Fruit fly (Drosophila melanogaster): ENCODE results near the gene TfIIA-S-2.

TfIIA-S-2 gene

dm6 chrX:966818-967217 is 44.6 kb downstream of the TfIIA-S-2 start (continued):
- peak; percentile 25 for TF ChIP-seq CG12391 (tag; optimal IDR thresholded peaks at IDR 0.05)
- no peak for TF ChIP-seq CG1792 (GFP tag; optimal IDR thresholded peaks at IDR 0.05)
- no peak for TF ChIP-seq br (optimal IDR thresholded peaks at IDR 0.05)
- TF ChIP-seq z (GFP tag; IDR thresholded peaks at IDR 0.05): no peak
- TF ChIP-seq Bdp1 (GFP tag; optimal IDR thresholded peaks at IDR 0.05): no peak
- TF ChIP-seq BEAF-32 (GFP tag; optimal IDR thresholded peaks at IDR 0.05): no peak
- peak; percentile 62 for TF ChIP-seq dmrt99B (tag; optimal IDR thresholded peaks at IDR 0.05)
- TF ChIP-seq lilli (GFP tag; optimal IDR thresholded peaks at IDR 0.05): peak; percentile 38
- TF ChIP-seq CG30403 (GFP tag; optimal IDR thresholded peaks at IDR 0.05): peak; percentile 15
- TF ChIP-seq gfzf (GFP tag; optimal IDR thresholded peaks at IDR 0.05): no peak
- no peak for TF ChIP-seq dan (GFP tag; IDR thresholded peaks at IDR 0.05)
- no peak for TF ChIP-seq fu2 (GFP tag; optimal IDR thresholded peaks at IDR 0.05)
- TF ChIP-seq CG9609 (GFP tag; optimal IDR thresholded peaks at IDR 0.05): peak; percentile 9
- TF ChIP-seq CG11695 (GFP tag; IDR thresholded peaks at IDR 0.05): no peak
- no peak for TF ChIP-seq gcm (GFP tag; optimal IDR thresholded peaks at IDR 0.05)
- TF ChIP-seq Nf-YC (tag; optimal IDR thresholded peaks at IDR 0.05): no peak
- TF ChIP-seq tio (GFP tag; optimal IDR thresholded peaks at IDR 0.05): no peak
- TF ChIP-seq ash1 (GFP tag; optimal IDR thresholded peaks at IDR 0.05): no peak
- TF ChIP-seq btn (GFP tag; optimal IDR thresholded peaks at IDR 0.05): no peak
- TF ChIP-seq Hey (tag; optimal IDR thresholded peaks at IDR 0.05): no peak
- no peak for TF ChIP-seq CG5180 (GFP tag; optimal IDR thresholded peaks at IDR 0.05)
- TF ChIP-seq unc-4 (GFP tag; IDR thresholded peaks at IDR 0.05; ENCODE audit: partially characterized antibody): no peak
- TF ChIP-seq chm (GFP tag; IDR thresholded peaks at IDR 0.05): no peak
- TF ChIP-seq CG11456 (GFP tag; IDR thresholded peaks at IDR 0.05): 0 out of 3 replicates have a peak, but pooled peaks have one; percentile 53
- TF ChIP-seq CG4617 (GFP tag; optimal IDR thresholded peaks at IDR 0.05; ENCODE audit: borderline replicate concordance): no peak
- TF ChIP-seq CG15696 (tag; optimal IDR thresholded peaks at IDR 0.05): no peak
- no peak for TF ChIP-seq Antp (GFP tag; optimal IDR thresholded peaks at IDR 0.05)
- no peak for TF ChIP-seq CG10462 (GFP tag; optimal IDR thresholded peaks at IDR 0.05)
- TF ChIP-seq sc (optimal IDR thresholded peaks at IDR 0.05): no peak
- no peak for TF ChIP-seq sc (GFP tag; optimal IDR thresholded peaks at IDR 0.05)
- TF ChIP-seq bcd (GFP tag; optimal IDR thresholded peaks at IDR 0.05): peak; percentile 32
- TF ChIP-seq HHEX (GFP tag; optimal IDR thresholded peaks at IDR 0.05): peak; percentile 35
- peak; percentile 5 for TF ChIP-seq CG9727 (GFP tag; optimal IDR thresholded peaks at IDR 0.05)
- no peak for TF ChIP-seq pb (GFP tag; optimal IDR thresholded peaks at IDR 0.05)
- no peak for TF ChIP-seq CG1233 (GFP tag; optimal IDR thresholded peaks at IDR 0.05)
- peak; percentile 46; the same call in 1 of the 2 replicates for TF ChIP-seq lmd (GFP tag; IDR thresholded peaks at IDR 0.05)
- TF ChIP-seq CG2202 (tag; optimal IDR thresholded peaks at IDR 0.05): no peak
- TF ChIP-seq fru (optimal IDR thresholded peaks at IDR 0.05): no peak
- no peak for TF ChIP-seq gt (GFP tag; IDR thresholded peaks at IDR 0.05)
- no peak for TF ChIP-seq CG1024 (GFP tag; IDR thresholded peaks at IDR 0.05)
- TF ChIP-seq crc (GFP tag; optimal IDR thresholded peaks at IDR 0.05): no peak
- peak; percentile 9 for TF ChIP-seq nmo (GFP tag; optimal IDR thresholded peaks at IDR 0.05)
- TF ChIP-seq rib (GFP tag; IDR thresholded peaks at IDR 0.05): no peak
- no peak for TF ChIP-seq CG6813 (GFP tag; optimal IDR thresholded peaks at IDR 0.05)
- no peak for TF ChIP-seq bsh (GFP tag; optimal IDR thresholded peaks at IDR 0.05)
- no peak for TF ChIP-seq Opbp (GFP tag; IDR thresholded peaks at IDR 0.05; ENCODE audit: partially characterized antibody)
- TF ChIP-seq dmrt11E (tag; optimal IDR thresholded peaks at IDR 0.05): no peak
- TF ChIP-seq gro (GFP tag; optimal IDR thresholded peaks at IDR 0.05): no peak
- TF ChIP-seq dati (GFP tag; IDR thresholded peaks at IDR 0.05): no peak
- TF ChIP-seq eyg (GFP tag; optimal IDR thresholded peaks at IDR 0.05): no peak
- no peak for TF ChIP-seq CG10267 (tag; optimal IDR thresholded peaks at IDR 0.05)
- TF ChIP-seq CG18764 (GFP tag; optimal IDR thresholded peaks at IDR 0.05): no peak
- no peak for TF ChIP-seq CG30431 (GFP tag; optimal IDR thresholded peaks at IDR 0.05)

All from whole organism, embryonic.